Worm (Caenorhabditis elegans): ENCODE measurements around the gene rps-21.
A peak's percentile ranks its signal among the peaks of the same experiment; 100 is the strongest.

Gene rps-21

DNA sequence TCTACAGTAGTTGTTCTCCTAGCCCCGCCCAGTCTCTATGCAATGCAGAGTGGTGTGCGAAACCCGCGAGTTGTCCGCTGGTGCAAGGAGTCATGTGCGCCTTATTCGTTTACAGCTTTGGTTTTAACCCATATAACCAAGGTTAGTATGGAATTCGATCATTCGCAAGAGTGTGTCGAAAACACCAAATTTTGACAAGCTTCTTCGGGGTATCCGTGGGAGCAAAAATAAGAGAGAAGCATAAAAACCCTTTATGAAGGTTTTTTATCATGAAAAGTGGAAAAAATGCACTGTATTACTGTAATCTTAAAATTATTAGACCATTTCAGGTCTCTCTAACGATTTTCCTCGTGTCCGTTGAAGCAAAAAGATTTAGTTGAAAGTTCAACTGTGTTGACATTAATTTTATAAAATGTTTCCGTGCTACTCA is 47.2 kb downstream of the rps-21 start:
- no peak for TF ChIP-seq T22C8.4 (GFP tag; IDR thresholded peaks at IDR 0.05)
- TF ChIP-seq flt-1 (GFP tag; IDR thresholded peaks at IDR 0.05) = no peak
- TF ChIP-seq klf-2 (GFP tag; conservative IDR thresholded peaks at IDR 0.05) = no peak
- no peak for TF ChIP-seq ztf-29 (GFP tag; IDR thresholded peaks at IDR 0.05)
- TF ChIP-seq ref-1 (GFP tag; conservative IDR thresholded peaks at IDR 0.05) = no peak
- TF ChIP-seq med-1 (GFP tag; optimal IDR thresholded peaks at IDR 0.05; ENCODE audit: insufficient read depth) = no peak
- TF ChIP-seq tab-1 (GFP tag; IDR thresholded peaks at IDR 0.05) = no peak
- no peak for TF ChIP-seq cog-1 (tag; optimal IDR thresholded peaks at IDR 0.05)
- no peak for TF ChIP-seq ztf-23 (GFP tag; IDR thresholded peaks at IDR 0.05)

DNA sequence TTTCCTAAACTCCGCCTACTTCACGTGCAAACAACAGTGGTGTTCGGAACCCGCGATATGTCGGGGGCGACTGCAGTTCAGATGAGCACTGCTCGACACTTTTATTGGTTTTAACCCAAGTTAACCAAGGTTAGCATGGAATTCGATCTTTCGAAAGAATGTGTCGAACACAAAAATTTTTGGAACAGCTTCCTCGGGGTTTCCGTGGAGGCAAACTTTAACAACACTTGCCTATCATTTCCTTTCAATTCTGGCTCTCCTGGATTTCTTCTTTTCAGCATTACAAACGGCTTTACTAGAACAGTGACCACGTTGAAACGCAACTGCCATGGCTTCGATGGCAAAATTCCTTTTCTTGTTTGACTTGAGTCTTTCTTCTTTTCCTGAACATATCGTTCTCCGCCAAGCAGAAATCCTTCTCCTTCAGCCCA is 48.1 kb downstream of the rps-21 start:
- TF ChIP-seq klf-2 (GFP tag; conservative IDR thresholded peaks at IDR 0.05) (no peak), flt-1 (GFP tag; IDR thresholded peaks at IDR 0.05) (no peak), T22C8.4 (GFP tag; IDR thresholded peaks at IDR 0.05) (no peak), ref-1 (GFP tag; conservative IDR thresholded peaks at IDR 0.05) (no peak), med-1 (GFP tag; optimal IDR thresholded peaks at IDR 0.05; ENCODE audit: insufficient read depth) (no peak), tab-1 (GFP tag; IDR thresholded peaks at IDR 0.05) (no peak), ztf-29 (GFP tag; IDR thresholded peaks at IDR 0.05) (no peak), ztf-23 (GFP tag; IDR thresholded peaks at IDR 0.05) (no peak), cog-1 (tag; optimal IDR thresholded peaks at IDR 0.05) (no peak)

DNA sequence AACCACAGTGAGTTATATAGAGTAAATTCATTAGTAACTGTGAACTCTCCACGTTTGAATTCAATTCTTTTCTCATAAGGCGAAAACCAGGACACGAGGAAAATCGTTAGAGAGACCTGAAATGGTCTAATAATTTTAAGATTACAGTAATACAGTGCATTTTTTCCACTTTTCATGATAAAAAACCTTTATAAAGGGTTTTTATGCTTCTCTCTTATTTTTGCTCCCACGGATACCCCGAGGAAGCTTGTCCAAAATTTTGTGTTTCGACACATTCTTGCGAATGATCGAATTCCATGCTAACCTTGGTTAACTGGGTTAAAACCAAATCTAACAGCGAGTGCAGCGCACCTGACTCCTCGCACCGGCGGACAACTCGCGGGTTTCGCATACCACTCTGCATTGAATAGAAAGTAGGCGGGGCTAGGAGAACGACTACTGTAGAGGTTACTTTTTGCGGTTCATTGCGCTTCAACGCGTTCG is 49.2 kb downstream of the rps-21 start:
- TF ChIP-seq med-1 (GFP tag; optimal IDR thresholded peaks at IDR 0.05; ENCODE audit: insufficient read depth) (no peak), tab-1 (GFP tag; IDR thresholded peaks at IDR 0.05) (no peak), cog-1 (tag; optimal IDR thresholded peaks at IDR 0.05) (no peak), T22C8.4 (GFP tag; IDR thresholded peaks at IDR 0.05) (no peak), flt-1 (GFP tag; IDR thresholded peaks at IDR 0.05) (peak; percentile 63; the same call in 1 of the 2 replicates), ref-1 (GFP tag; conservative IDR thresholded peaks at IDR 0.05) (no peak)
